Worm (Caenorhabditis elegans): ENCODE measurements around the gene T06C12.11.
A peak's percentile ranks its signal among the peaks of the same experiment; 100 is the strongest.

ce11 chrV:15890115-15890514 is 2.7 kb upstream of the T06C12.11 start:
- TF ChIP-seq fos-1 (tag; optimal IDR thresholded peaks at IDR 0.05), result no peak
- peak; percentile 57 for TF ChIP-seq pqm-1 (tag; optimal IDR thresholded peaks at IDR 0.05)
- TF ChIP-seq nhr-11 (tag; optimal IDR thresholded peaks at IDR 0.05), result no peak
- TF ChIP-seq nhr-76 (tag; optimal IDR thresholded peaks at IDR 0.05), result no peak
- TF ChIP-seq nhr-12 (tag; optimal IDR thresholded peaks at IDR 0.05), result no peak
- TF ChIP-seq hmg-11 (tag; optimal IDR thresholded peaks at IDR 0.05), result no peak
- TF ChIP-seq nhr-28 (tag; optimal IDR thresholded peaks at IDR 0.05), result no peak
- no peak for TF ChIP-seq skn-1 (tag; optimal IDR thresholded peaks at IDR 0.05)
- no peak for TF ChIP-seq jun-1 (tag; optimal IDR thresholded peaks at IDR 0.05)
- no peak for TF ChIP-seq ama-1 (optimal IDR thresholded peaks at IDR 0.05)
- TF ChIP-seq nhr-25 (tag; optimal IDR thresholded peaks at IDR 0.05), result no peak
- no peak for TF ChIP-seq lin-39 (tag; optimal IDR thresholded peaks at IDR 0.05)
